Worm (Caenorhabditis elegans) whole organism, L2 larva: ENCODE measurements around the gene F16G10.9.

Source experiments
- C34F6.9 ChIP-seq: fragments of 150-350 bp; optimal IDR thresholded peaks from 2 replicates; lab custom pipeline; 2014; ENCODE audit warnings: missing biosample characterization, missing genetic modification characterization
- Y55F3AM.14 ChIP-seq: fragments of 200-800 bp; sonication (Bioruptor generic); optimal IDR thresholded peaks from 2 replicates; lab custom pipeline; 2018; ENCODE audit warnings: mild to moderate bottlenecking, missing genetic modification characterization, missing compliant biosample characterization
- alr-1 ChIP-seq: fragments of 150-350 bp; optimal IDR thresholded peaks from 2 replicates; lab custom pipeline; 2014; ENCODE audit warnings: missing biosample characterization, missing genetic modification characterization
- aly-2 ChIP-seq: fragments of 150-350 bp; optimal IDR thresholded peaks from 2 replicates; lab custom pipeline; 2014; ENCODE audit warnings: missing biosample characterization, missing genetic modification characterization
- ama-1 ChIP-seq: fragments of 150-350 bp; optimal IDR thresholded peaks from 2 replicates; lab custom pipeline; 2018; ENCODE audit warnings: inconsistent platforms
- blmp-1 ChIP-seq: sonication (generic microtip); optimal IDR thresholded peaks from 2 replicates; lab custom pipeline; 2017; ENCODE audit warnings: missing genetic modification characterization, mild to moderate bottlenecking, missing compliant biosample characterization, antibody characterized with exemption, moderate library complexity; ENCODE audit not compliant: insufficient read depth
- egl-27 ChIP-seq: sonication (generic microtip); optimal IDR thresholded peaks from 3 replicates; lab custom pipeline; 2017; ENCODE audit warnings: missing biosample characterization, missing genetic modification reagents, missing genetic modification characterization
- elt-1 ChIP-seq: fragments of 150-350 bp; optimal IDR thresholded peaks from 2 replicates; lab custom pipeline; 2014; ENCODE audit warnings: missing biosample characterization, missing genetic modification characterization
- fos-1 ChIP-seq: fragments of 150-350 bp; optimal IDR thresholded peaks from 2 replicates; lab custom pipeline; 2014; ENCODE audit warnings: missing biosample characterization, missing genetic modification characterization
- gmeb-1 ChIP-seq: fragments of 150-350 bp; optimal IDR thresholded peaks from 2 replicates; lab custom pipeline; 2014; ENCODE audit warnings: missing biosample characterization, missing genetic modification characterization
- lin-11 ChIP-seq: fragments of 150-350 bp; sonication (generic microtip); optimal IDR thresholded peaks from 2 replicates; lab custom pipeline; 2014; ENCODE audit warnings: missing biosample characterization, missing genetic modification characterization, inconsistent platforms, mixed read lengths
- lin-13 ChIP-seq: fragments of 150-350 bp; optimal IDR thresholded peaks from 2 replicates; lab custom pipeline; 2014; ENCODE audit warnings: missing biosample characterization, missing genetic modification reagents, missing genetic modification characterization
- lin-39 ChIP-seq: fragments of 150-350 bp; optimal IDR thresholded peaks from 2 replicates; lab custom pipeline; 2014; ENCODE audit warnings: missing biosample characterization, missing genetic modification reagents, missing genetic modification characterization
- lsy-2 ChIP-seq, 2 experiments: fragments of 150-350 bp in 1 of 2; sonication (generic microtip) in 1 of 2; optimal IDR thresholded peaks; 2 replicates each; lab custom pipeline; 2014 to 2017; ENCODE audit warnings: missing biosample characterization in 2 of 2, missing genetic modification characterization in 2 of 2
- mbf-1 ChIP-seq: sonication (generic microtip); optimal IDR thresholded peaks from 2 replicates; lab custom pipeline; 2017; ENCODE audit warnings: missing biosample characterization, missing genetic modification characterization
- mdl-1 ChIP-seq, 2 experiments: fragments of 150-350 bp in 1 of 2; sonication (generic microtip) in 1 of 2; optimal IDR thresholded peaks; 2 replicates each; lab custom pipeline; 2017; ENCODE audit warnings: missing biosample characterization in 2 of 2, missing genetic modification characterization in 2 of 2
- nhr-11 ChIP-seq: fragments of 150-350 bp; optimal IDR thresholded peaks from 2 replicates; lab custom pipeline; 2014; ENCODE audit warnings: missing biosample characterization, missing genetic modification characterization
- nhr-23 ChIP-seq: fragments of 150-350 bp; optimal IDR thresholded peaks from 2 replicates; lab custom pipeline; 2014; ENCODE audit warnings: missing biosample characterization, missing genetic modification reagents, missing genetic modification characterization
- nhr-237 ChIP-seq: fragments of 150-350 bp; optimal IDR thresholded peaks from 2 replicates; lab custom pipeline; 2014; ENCODE audit warnings: missing biosample characterization, missing genetic modification characterization
- nhr-25 ChIP-seq: fragments of 150-350 bp; sonication (generic microtip); optimal IDR thresholded peaks from 3 replicates; lab custom pipeline; 2014; ENCODE audit warnings: missing biosample characterization, missing genetic modification characterization
- nhr-6 ChIP-seq: fragments of 150-350 bp; optimal IDR thresholded peaks from 2 replicates; lab custom pipeline; 2014; ENCODE audit warnings: missing biosample characterization, missing genetic modification characterization
- nhr-77 ChIP-seq: fragments of 150-350 bp; optimal IDR thresholded peaks from 2 replicates; lab custom pipeline; 2014; ENCODE audit warnings: missing biosample characterization, missing genetic modification characterization
- peb-1 ChIP-seq: fragments of 150-350 bp; optimal IDR thresholded peaks from 2 replicates; lab custom pipeline; 2014; ENCODE audit warnings: missing biosample characterization, missing genetic modification characterization
- sem-4 ChIP-seq: fragments of 150-350 bp; optimal IDR thresholded peaks from 2 replicates; lab custom pipeline; 2014; ENCODE audit warnings: missing biosample characterization, missing genetic modification reagents, missing genetic modification characterization
- sma-3 ChIP-seq: sonication (generic microtip); optimal IDR thresholded peaks from 2 replicates; lab custom pipeline; 2016; ENCODE audit warnings: missing genetic modification reagents, missing genetic modification characterization, missing compliant biosample characterization
- sma-9 ChIP-seq, 2 experiments: fragments of 150-350 bp in 1 of 2; sonication (generic microtip) in 1 of 2; optimal IDR thresholded peaks; 2 replicates each; lab custom pipeline; 2014 to 2016; ENCODE audit warnings: missing genetic modification characterization in 2 of 2, mild to moderate bottlenecking in 1 of 2, missing biosample characterization in 1 of 2, missing compliant biosample characterization in 1 of 2, missing genetic modification reagents in 1 of 2, moderate library complexity in 1 of 2
- unc-39 ChIP-seq: fragments of 150-350 bp; optimal IDR thresholded peaks from 2 replicates; lab custom pipeline; 2014; ENCODE audit warnings: missing biosample characterization, missing genetic modification characterization
- unc-62 ChIP-seq: fragments of 150-350 bp; optimal IDR thresholded peaks from 2 replicates; lab custom pipeline; 2014; ENCODE audit warnings: missing biosample characterization, missing genetic modification reagents, missing genetic modification characterization
- zag-1 ChIP-seq: fragments of 150-350 bp; optimal IDR thresholded peaks from 2 replicates; lab custom pipeline; 2014; ENCODE audit warnings: missing biosample characterization, missing genetic modification characterization
- ztf-1 ChIP-seq: fragments of 200-800 bp; sonication (Bioruptor generic); conservative IDR thresholded peaks from 2 replicates; pipeline ENCODE4 v1.3.6; 2022; ENCODE audit warnings: missing genetic modification characterization, missing compliant biosample characterization
- ztf-11 ChIP-seq: sonication (generic microtip); optimal IDR thresholded peaks from 2 replicates; lab custom pipeline; 2017; ENCODE audit warnings: missing biosample characterization, missing genetic modification characterization
- ztf-4 ChIP-seq: fragments of 150-350 bp; optimal IDR thresholded peaks from 2 replicates; lab custom pipeline; 2014; ENCODE audit warnings: missing biosample characterization, missing genetic modification characterization

Gene F16G10.9

DNA sequence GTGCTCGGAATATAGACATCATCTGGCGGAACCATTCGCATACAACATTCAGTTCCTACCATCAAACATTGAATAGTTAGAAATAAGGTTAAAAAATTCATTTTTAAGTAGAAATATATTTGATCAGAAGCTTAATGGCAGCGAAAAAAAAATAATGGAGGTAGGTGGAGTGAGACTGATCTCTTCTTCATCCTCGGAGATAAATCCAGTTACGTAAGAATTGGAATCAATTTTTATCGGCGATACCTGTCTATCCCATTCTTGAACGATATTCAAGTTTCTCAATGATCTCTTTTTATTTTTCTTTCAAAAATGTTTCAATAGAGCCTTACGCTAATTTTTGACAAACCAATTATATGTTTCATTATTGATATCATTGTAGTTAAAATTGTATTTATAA, at the start of gene F16G10.9:
TSS of gene F16G10.9 (minus strand) at position 101 of the 400 bp plus-strand sequence.
- TF ChIP-seq lin-11 (tag; lab: Kevin White, UChicago) (no peak), gmeb-1 (no peak), lin-39 (tag; lab: Kevin White, UChicago) (no peak), unc-39 (tag; lab: Kevin White, UChicago) (no peak), nhr-23 (tag; lab: Kevin White, UChicago) (no peak)

DNA sequence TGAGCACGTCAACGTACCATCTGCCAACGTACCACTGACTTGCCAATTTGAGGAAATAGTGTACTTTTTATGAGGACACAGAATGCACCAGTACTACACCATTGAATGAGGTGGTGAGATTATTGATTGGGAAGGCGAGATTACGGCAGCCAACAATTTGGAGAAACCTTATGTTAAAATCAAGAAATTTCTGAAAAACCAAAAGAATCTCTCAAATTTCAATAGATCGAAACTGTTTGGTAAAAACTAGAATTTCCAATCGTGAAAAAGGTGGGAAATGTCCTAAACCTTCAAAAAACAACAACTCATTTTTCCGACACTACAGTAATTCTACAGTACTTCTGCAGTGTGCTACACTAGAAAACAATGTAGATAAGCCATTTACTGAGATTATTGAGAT, 46.6 kb upstream of the F16G10.9 start, which contains the start of gene ceh-86:
TSS of gene ceh-86 (minus strand) at position 101 of the 400 bp plus-strand sequence.
- TF ChIP-seq ztf-11 (tag; lab: Kevin White, UChicago) (no peak), peb-1 (tag; lab: Kevin White, UChicago) (no peak), mbf-1 (tag; lab: Kevin White, UChicago) (no peak), mdl-1 (tag; optimal IDR thresholded peaks at IDR 0.05; lab: Kevin White, UChicago) (no peak), zag-1 (tag; lab: Kevin White, UChicago) (no peak), nhr-6 (tag; lab: Kevin White, UChicago) (no peak), lin-13 (GFP tag; lab: Kevin White, UChicago) (no peak), lsy-2 (tag; optimal IDR thresholded peaks at IDR 0.05; lab: Kevin White, UChicago) (no peak), sma-3 (GFP tag; lab: Kevin White, UChicago) (no peak), elt-1 (tag; lab: Kevin White, UChicago) (no peak), nhr-25 (tag; lab: Kevin White, UChicago) (no peak), aly-2 (tag; lab: Kevin White, UChicago) (no peak), ama-1 (no peak), nhr-77 (tag; lab: Kevin White, UChicago) (no peak), nhr-23 (tag; lab: Kevin White, UChicago) (no peak), sma-9 (GFP tag; optimal IDR thresholded peaks at IDR 0.05; lab: Kevin White, UChicago) (no peak), sma-9 (tag; optimal IDR thresholded peaks at IDR 0.05; lab: Kevin White, UChicago) (no peak)

DNA sequence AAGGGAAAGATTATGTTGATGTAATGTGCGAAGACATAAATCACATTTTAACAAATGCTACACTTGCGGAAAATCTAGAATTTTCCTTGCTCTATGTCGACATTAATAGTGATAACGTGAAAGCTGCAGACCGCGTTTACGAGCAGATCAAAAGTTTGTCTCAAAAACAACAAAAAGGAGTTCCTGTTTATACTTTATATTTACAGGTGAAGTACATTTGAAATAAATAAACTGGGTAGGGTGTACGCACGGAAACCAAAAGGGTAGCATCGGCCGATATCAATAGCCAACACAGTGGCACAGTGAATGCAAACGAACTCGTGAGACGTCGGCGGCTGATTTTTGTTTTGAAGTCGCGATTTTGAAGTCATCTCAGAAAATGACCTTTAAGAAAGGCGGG, 37.0 kb upstream of the F16G10.9 start:
- TF ChIP-seq ztf-1 (GFP tag; lab: Robert Waterston, UW) (no peak), sem-4 (no peak), nhr-237 (tag; lab: Kevin White, UChicago) (no peak), nhr-25 (tag; lab: Kevin White, UChicago) (no peak), Y55F3AM.14 (GFP tag; lab: Kevin White, UChicago) (no peak), zag-1 (tag; lab: Kevin White, UChicago) (no peak), aly-2 (tag; lab: Kevin White, UChicago) (no peak), C34F6.9 (tag; lab: Kevin White, UChicago) (no peak), lsy-2 (tag; optimal IDR thresholded peaks at IDR 0.05; lab: Kevin White, UChicago) (no peak), egl-27 (tag; lab: Kevin White, UChicago) (no peak), alr-1 (tag; lab: Kevin White, UChicago) (no peak), sma-9 (GFP tag; optimal IDR thresholded peaks at IDR 0.05; lab: Kevin White, UChicago) (no peak), sma-9 (tag; optimal IDR thresholded peaks at IDR 0.05; lab: Kevin White, UChicago) (no peak), blmp-1 (tag; lab: Kevin White, UChicago) (no peak), fos-1 (tag; lab: Kevin White, UChicago) (no peak), mdl-1 (tag; optimal IDR thresholded peaks at IDR 0.05; lab: Kevin White, UChicago) (no peak), nhr-6 (tag; lab: Kevin White, UChicago) (no peak), nhr-11 (tag; lab: Kevin White, UChicago) (no peak), unc-39 (tag; lab: Kevin White, UChicago) (no peak)
- TF ChIP-seq, all 48 proteins: peak for 0

DNA sequence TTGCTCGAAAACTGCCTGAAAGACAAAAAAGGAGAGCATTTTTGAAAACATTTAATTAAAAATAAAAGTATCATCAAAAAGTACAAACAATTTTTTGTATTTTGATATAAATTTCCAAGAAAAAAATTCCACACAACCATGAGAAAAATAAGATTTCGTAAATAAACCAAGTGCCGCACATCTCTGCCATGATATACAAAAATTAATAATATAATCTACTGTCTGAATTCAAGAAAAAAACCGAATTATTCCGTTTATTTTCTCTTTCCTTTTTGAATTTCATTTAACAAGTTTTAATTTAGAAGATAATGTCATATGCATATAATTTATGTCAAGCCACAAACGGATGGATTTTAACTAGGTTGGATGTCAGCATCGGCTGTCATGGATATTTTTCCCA, 36.5 kb upstream of the F16G10.9 start, which contains the start of gene F42G2.2:
TSS of gene F42G2.2 (plus strand) at position 301 of the 400 bp plus-strand sequence.
- TF ChIP-seq lsy-2 (tag; optimal IDR thresholded peaks at IDR 0.05; lab: Kevin White, UChicago), result no peak
- TF ChIP-seq, all 48 proteins: peak for 0

DNA sequence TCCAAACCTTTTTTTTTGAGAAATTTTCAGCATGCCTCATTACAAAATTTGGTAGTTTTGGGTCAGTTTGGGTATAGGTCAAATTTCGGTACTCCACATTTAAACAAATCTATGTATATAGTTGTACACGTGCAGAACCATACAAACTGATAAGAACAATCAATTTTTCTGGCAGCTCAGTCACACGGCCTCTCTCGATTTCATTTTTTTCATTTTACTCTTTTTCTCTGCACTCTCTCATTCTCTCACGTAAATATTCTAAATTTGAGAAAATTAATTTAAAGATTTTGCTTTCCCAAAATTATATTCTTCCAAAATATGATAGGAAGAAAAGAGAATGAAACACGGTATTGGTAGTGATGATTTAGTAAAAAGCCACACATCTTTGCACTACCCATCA, 35.8 kb upstream of the F16G10.9 start:
- TF ChIP-seq sma-3 (GFP tag; lab: Kevin White, UChicago) (no peak), ztf-4 (tag; lab: Kevin White, UChicago) (no peak), sma-9 (GFP tag; optimal IDR thresholded peaks at IDR 0.05; lab: Kevin White, UChicago) (no peak), sma-9 (tag; optimal IDR thresholded peaks at IDR 0.05; lab: Kevin White, UChicago) (no peak), alr-1 (tag; lab: Kevin White, UChicago) (no peak), mdl-1 (tag; optimal IDR thresholded peaks at IDR 0.05; lab: Kevin White, UChicago) (no peak), unc-62 (GFP tag; lab: Kevin White, UChicago) (no peak)
